Worm (Caenorhabditis elegans) whole organism, mixed stage, embryonic: ENCODE data around the gene F17C11.6.
A peak's percentile ranks its signal among the peaks of the same experiment; 100 is the strongest.

Experiments used
- M03D4.4 ChIP-seq: sonication (generic microtip); optimal IDR thresholded peaks from 2 replicates; lab custom pipeline; 2017; ENCODE audit warnings: mild to moderate bottlenecking, missing genetic modification characterization, missing compliant biosample characterization
- bed-3 ChIP-seq: fragments of 200-800 bp; sonication (Bioruptor generic); optimal IDR thresholded peaks from 3 replicates; lab custom pipeline; 2018; ENCODE audit warnings: mild to moderate bottlenecking, missing genetic modification characterization, moderate library complexity, missing compliant biosample characterization
- blmp-1 ChIP-seq: fragments of 150-350 bp; optimal IDR thresholded peaks from 2 replicates; lab custom pipeline; 2014; ENCODE audit warnings: missing biosample characterization, missing genetic modification characterization
- ceh-39 ChIP-seq: fragments of 150-350 bp; optimal IDR thresholded peaks from 2 replicates; lab custom pipeline; 2014; ENCODE audit warnings: missing biosample characterization, missing genetic modification characterization
- ceh-43 ChIP-seq: fragments of 200-800 bp; sonication (Bioruptor generic); optimal IDR thresholded peaks from 2 replicates; lab custom pipeline; 2018; ENCODE audit warnings: mild to moderate bottlenecking, missing genetic modification characterization, moderate library complexity, missing compliant biosample characterization
- ceh-83 ChIP-seq: fragments of 200-800 bp; sonication (Bioruptor generic); optimal IDR thresholded peaks from 2 replicates; lab custom pipeline; 2018; ENCODE audit warnings: mild to moderate bottlenecking, missing genetic modification characterization, missing compliant biosample characterization
- ces-1 ChIP-seq: fragments of 150-350 bp; optimal IDR thresholded peaks from 2 replicates; lab custom pipeline; 2014; ENCODE audit warnings: missing biosample characterization, missing genetic modification reagents, missing genetic modification characterization
- cnd-1 ChIP-seq: fragments of 200-800 bp; sonication (Bioruptor generic); optimal IDR thresholded peaks from 2 replicates; lab custom pipeline; 2018; ENCODE audit warnings: mild to moderate bottlenecking, missing genetic modification characterization, missing compliant biosample characterization
- drap-1 ChIP-seq: fragments of 200-800 bp; sonication (Bioruptor generic); optimal IDR thresholded peaks from 3 replicates; lab custom pipeline; 2018; ENCODE audit warnings: mild to moderate bottlenecking, missing genetic modification characterization, missing compliant biosample characterization
- elt-1 ChIP-seq: sonication (generic microtip); optimal IDR thresholded peaks from 2 replicates; lab custom pipeline; 2017; ENCODE audit warnings: missing genetic modification characterization, mild to moderate bottlenecking, missing compliant biosample characterization, antibody characterized with exemption, moderate library complexity, borderline replicate concordance; ENCODE audit not compliant: insufficient read depth
- elt-3 ChIP-seq: fragments of 150-350 bp; optimal IDR thresholded peaks from 2 replicates; lab custom pipeline; 2014; ENCODE audit warnings: missing biosample characterization, missing genetic modification characterization
- flh-1 ChIP-seq: fragments of 200-800 bp; sonication (Bioruptor generic); optimal IDR thresholded peaks from 2 replicates; lab custom pipeline; 2018; ENCODE audit warnings: mild to moderate bottlenecking, missing genetic modification characterization, moderate library complexity, missing compliant biosample characterization
- ham-2 ChIP-seq: fragments of 200-800 bp; sonication (Bioruptor generic); optimal IDR thresholded peaks from 2 replicates; lab custom pipeline; 2018; ENCODE audit warnings: mild to moderate bottlenecking, missing genetic modification characterization, missing compliant biosample characterization
- hlh-1 ChIP-seq: fragments of 150-350 bp; optimal IDR thresholded peaks from 2 replicates; lab custom pipeline; 2014; ENCODE audit warnings: missing biosample characterization, missing genetic modification reagents, missing genetic modification characterization
- lin-13 ChIP-seq: fragments of 150-350 bp; optimal IDR thresholded peaks from 2 replicates; lab custom pipeline; 2014; ENCODE audit warnings: missing biosample characterization, missing genetic modification characterization
- lin-32 ChIP-seq: fragments of 200-800 bp; sonication (Bioruptor generic); optimal IDR thresholded peaks from 2 replicates; lab custom pipeline; 2018; ENCODE audit warnings: mild to moderate bottlenecking, missing genetic modification characterization, missing compliant biosample characterization
- lsy-2 ChIP-seq: fragments of 150-350 bp; optimal IDR thresholded peaks from 2 replicates; lab custom pipeline; 2014; ENCODE audit warnings: missing biosample characterization, missing genetic modification characterization
- mab-5 ChIP-seq: fragments of 150-350 bp; optimal IDR thresholded peaks from 2 replicates; lab custom pipeline; 2014; ENCODE audit warnings: missing biosample characterization, missing genetic modification characterization
- mep-1 ChIP-seq: fragments of 150-350 bp; optimal IDR thresholded peaks from 2 replicates; lab custom pipeline; 2017; ENCODE audit warnings: missing biosample characterization, missing genetic modification reagents, missing genetic modification characterization, inconsistent platforms
- mls-2 ChIP-seq: sonication (generic microtip); optimal IDR thresholded peaks from 2 replicates; lab custom pipeline; 2016; ENCODE audit warnings: mild to moderate bottlenecking, missing genetic modification characterization, moderate library complexity, missing compliant biosample characterization
- nhr-12 ChIP-seq: fragments of 150-350 bp; optimal IDR thresholded peaks from 2 replicates; lab custom pipeline; 2014; ENCODE audit warnings: missing biosample characterization, missing genetic modification characterization
- nhr-2 ChIP-seq: fragments of 150-350 bp; optimal IDR thresholded peaks from 2 replicates; lab custom pipeline; 2014; ENCODE audit warnings: missing biosample characterization, missing genetic modification characterization
- nhr-237 ChIP-seq: fragments of 150-350 bp; optimal IDR thresholded peaks from 2 replicates; lab custom pipeline; 2014; ENCODE audit warnings: missing biosample characterization, missing genetic modification characterization
- nhr-28 ChIP-seq: fragments of 150-350 bp; optimal IDR thresholded peaks from 2 replicates; lab custom pipeline; 2014; ENCODE audit warnings: missing biosample characterization, missing genetic modification characterization
- nhr-76 ChIP-seq: sonication (generic microtip); optimal IDR thresholded peaks from 2 replicates; lab custom pipeline; 2017; ENCODE audit warnings: missing biosample characterization, missing genetic modification characterization
- pha-4 ChIP-seq: fragments of 150-350 bp; optimal IDR thresholded peaks from 2 replicates; lab custom pipeline; 2018; ENCODE audit warnings: missing biosample characterization, missing genetic modification reagents, missing genetic modification characterization
- sem-2 ChIP-seq: fragments of 200-800 bp; sonication (Bioruptor generic); optimal IDR thresholded peaks from 2 replicates; lab custom pipeline; 2018; ENCODE audit warnings: mild to moderate bottlenecking, missing genetic modification characterization, missing compliant biosample characterization
- snpc-4 ChIP-seq: fragments of 150-350 bp; optimal IDR thresholded peaks from 2 replicates; lab custom pipeline; 2014; ENCODE audit warnings: missing biosample characterization, missing genetic modification characterization
- sptf-1 ChIP-seq: sonication (generic microtip); optimal IDR thresholded peaks from 2 replicates; lab custom pipeline; 2017; ENCODE audit warnings: mild to moderate bottlenecking, missing genetic modification characterization, moderate library complexity, missing compliant biosample characterization
- tbx-8 ChIP-seq: fragments of 200-800 bp; sonication (Bioruptor generic); optimal IDR thresholded peaks from 2 replicates; lab custom pipeline; 2018; ENCODE audit warnings: mild to moderate bottlenecking, missing genetic modification characterization, moderate library complexity, missing compliant biosample characterization
- unc-120 ChIP-seq: sonication (generic microtip); optimal IDR thresholded peaks from 2 replicates; lab custom pipeline; 2017; ENCODE audit warnings: missing genetic modification characterization, missing compliant biosample characterization; ENCODE audit not compliant: poor library complexity, severe bottlenecking
- unc-39 ChIP-seq: fragments of 150-350 bp; optimal IDR thresholded peaks from 2 replicates; lab custom pipeline; 2014; ENCODE audit warnings: missing biosample characterization, missing genetic modification characterization
- unc-62 ChIP-seq: fragments of 150-350 bp; optimal IDR thresholded peaks from 2 replicates; lab custom pipeline; 2014; ENCODE audit warnings: missing biosample characterization, missing genetic modification reagents, missing genetic modification characterization
- zip-8 ChIP-seq: fragments of 150-350 bp; optimal IDR thresholded peaks from 2 replicates; lab custom pipeline; 2014; ENCODE audit warnings: missing biosample characterization, missing genetic modification characterization
- ztf-11 ChIP-seq: fragments of 150-350 bp; optimal IDR thresholded peaks from 2 replicates; lab custom pipeline; 2014; ENCODE audit warnings: missing biosample characterization, missing genetic modification characterization

F17C11.6 gene

ce11 chrV:10936681-10937080, 18.2 kb upstream of the F17C11.6 start, which contains the start of gene F17C11.12:
TSS of gene F17C11.12 (minus strand) at chrV:10936920.
- no peak for TF ChIP-seq ceh-43 (GFP tag; lab: Kevin White, UChicago)
- no peak for TF ChIP-seq lin-13
- no peak for TF ChIP-seq ces-1 (GFP tag; lab: Kevin White, UChicago)

DNA sequence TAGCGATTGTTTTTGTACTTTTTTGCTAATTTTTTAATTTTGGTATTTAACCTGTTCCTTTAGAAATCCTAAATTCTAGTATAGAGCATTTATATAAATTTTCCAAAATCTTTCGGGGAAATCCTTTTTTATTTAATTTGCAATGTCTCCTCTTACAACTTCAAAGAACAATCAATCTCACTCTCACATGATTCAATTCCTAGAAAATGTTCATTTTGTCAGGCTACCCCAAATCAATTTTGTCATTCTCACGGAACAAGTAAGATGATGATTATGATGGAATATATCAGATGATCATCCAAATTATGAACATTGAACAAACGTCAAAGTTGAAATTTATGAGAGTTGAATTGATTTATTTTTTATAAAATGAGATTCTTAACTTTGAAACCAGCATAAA, 17.6 kb upstream of the F17C11.6 start:
- TF ChIP-seq ceh-43 (GFP tag; lab: Kevin White, UChicago), result no peak
- TF ChIP-seq, all 35 proteins: peak for 0

ce11 chrV:10938739-10939138, 16.2 kb upstream of the F17C11.6 start, which contains the start of gene F17C11.11:
TSS of gene F17C11.11 (minus strand) at chrV:10938817.
- no peak for TF ChIP-seq ztf-11 (tag; lab: Kevin White, UChicago)
- peak; percentile 5 for TF ChIP-seq hlh-1 (tag; lab: Kevin White, UChicago)

- no peak for TF ChIP-seq nhr-12 (tag; lab: Kevin White, UChicago)
- TF ChIP-seq elt-1, result peak; percentile 6
Measured at ce11 chrV:10939990-10940570, 14.8 kb upstream of the F17C11.6 start.

- TF ChIP-seq unc-62 (GFP tag; lab: Kevin White, UChicago) (peak; percentile 75), nhr-2 (peak; percentile 68), cnd-1 (tag; lab: Kevin White, UChicago) (no peak), M03D4.4 (tag; lab: Kevin White, UChicago) (no peak), ham-2 (GFP tag; lab: Kevin White, UChicago) (peak; percentile 39), nhr-76 (tag; lab: Kevin White, UChicago) (no peak), mep-1 (tag; lab: Kevin White, UChicago) (peak; percentile 50), bed-3 (no peak), ztf-11 (tag; lab: Kevin White, UChicago) (no peak), ceh-43 (GFP tag; lab: Kevin White, UChicago) (no peak), sem-2 (GFP tag; lab: Kevin White, UChicago) (no peak), unc-39 (tag; lab: Kevin White, UChicago) (no peak), zip-8 (peak; percentile 66), pha-4 (tag; lab: Kevin White, UChicago) (peak; percentile 4), nhr-28 (tag; lab: Kevin White, UChicago) (no peak), lsy-2 (peak; percentile 22), hlh-1 (tag; lab: Kevin White, UChicago) (peak; percentile 9), mab-5 (tag; lab: Kevin White, UChicago) (no peak), drap-1 (GFP tag; lab: Kevin White, UChicago) (peak; percentile 20), tbx-8 (GFP tag; lab: Kevin White, UChicago) (no peak), nhr-237 (tag; lab: Kevin White, UChicago) (no peak), flh-1 (GFP tag; lab: Kevin White, UChicago) (no peak), elt-1 (no peak), ceh-83 (no peak), lin-13 (no peak), ceh-39 (tag; lab: Kevin White, UChicago) (peak; percentile 43), snpc-4 (tag; lab: Kevin White, UChicago) (no peak), nhr-12 (tag; lab: Kevin White, UChicago) (no peak), sptf-1 (tag; lab: Kevin White, UChicago) (no peak), unc-120 (tag; lab: Kevin White, UChicago) (peak; percentile 34), lin-32 (GFP tag; lab: Kevin White, UChicago) (no peak), ces-1 (GFP tag; lab: Kevin White, UChicago) (peak; percentile 58), blmp-1 (tag; lab: Kevin White, UChicago) (peak; percentile 14), elt-3 (tag; lab: Kevin White, UChicago) (no peak), mls-2 (tag; lab: Kevin White, UChicago) (no peak)
Measured at ce11 chrV:10940571-10940991, 14.3 kb upstream of the F17C11.6 start.
